Fruit fly (Drosophila melanogaster) whole organism, pupa: Measurements from ENCODE around the gene Gbs-70E.

Experiments used
- CG8159 ChIP-seq: fragments of 200-800 bp; sonication (Bioruptor generic); optimal IDR thresholded peaks from 3 replicates; lab custom pipeline; 2018; ENCODE audit warnings: missing biosample characterization, mild to moderate bottlenecking, missing genetic modification characterization, moderate library complexity
- EcR ChIP-seq: fragments of 200-800 bp; sonication (Bioruptor generic); optimal IDR thresholded peaks from 3 replicates; lab custom pipeline; 2019; ENCODE audit warnings: missing biosample characterization, missing genetic modification characterization, mild to moderate bottlenecking, moderate library complexity, missing genetic modification reagents

dm6 chr3L:14556177-14556576 lies 5.4 kb upstream of the Gbs-70E start:
- TF ChIP-seq EcR (GFP tag; lab: Kevin White, UChicago): peak; percentile 79
- TF ChIP-seq CG8159 (tag; lab: Kevin White, UChicago): no peak
